Worm (Caenorhabditis elegans): ENCODE measurements around the gene bus-12.

Gene bus-12

ce11 chrIV:13253841-13254240 lies 2.1 kb upstream of the bus-12 start, which contains the start of gene ttr-45 (continued):
- TF ChIP-seq crh-2 (tag; optimal IDR thresholded peaks at IDR 0.05): peak; percentile 42

- TF ChIP-seq nhr-6 (tag; optimal IDR thresholded peaks at IDR 0.05) (no peak), ceh-16 (tag; optimal IDR thresholded peaks at IDR 0.05) (no peak), dmd-4 (tag; optimal IDR thresholded peaks at IDR 0.05) (no peak), ama-1 (optimal IDR thresholded peaks at IDR 0.05) (no peak), nhr-25 (tag; optimal IDR thresholded peaks at IDR 0.05) (no peak), ztf-4 (tag; optimal IDR thresholded peaks at IDR 0.05) (no peak), crh-2 (tag; optimal IDR thresholded peaks at IDR 0.05) (no peak), nhr-10 (tag; optimal IDR thresholded peaks at IDR 0.05) (no peak), lsy-2 (tag; optimal IDR thresholded peaks at IDR 0.05) (no peak), aly-2 (tag; optimal IDR thresholded peaks at IDR 0.05) (no peak), fos-1 (tag; optimal IDR thresholded peaks at IDR 0.05) (no peak), gmeb-1 (tag; optimal IDR thresholded peaks at IDR 0.05) (no peak), zag-1 (tag; optimal IDR thresholded peaks at IDR 0.05) (no peak), unc-62 (GFP tag; optimal IDR thresholded peaks at IDR 0.05) (no peak), ZK546.5 (tag; optimal IDR thresholded peaks at IDR 0.05) (no peak)
Measured at ce11 chrIV:13258872-13259271, 2.9 kb downstream of the bus-12 start, which contains the start of gene JC8.16. Gene JC8.16 (plus strand): TSS chrIV:13259172.

ce11 chrIV:13261778-13262177 lies 5.8 kb downstream of the bus-12 start:
- no peak for TF ChIP-seq ceh-82 (tag; optimal IDR thresholded peaks at IDR 0.05)

- TF ChIP-seq zag-1 (tag; optimal IDR thresholded peaks at IDR 0.05) (no peak), unc-39 (tag; optimal IDR thresholded peaks at IDR 0.05) (no peak), nhr-10 (tag; optimal IDR thresholded peaks at IDR 0.05) (no peak), ztf-1 (GFP tag; conservative IDR thresholded peaks at IDR 0.05) (no peak), crh-2 (tag; optimal IDR thresholded peaks at IDR 0.05) (no peak), mab-5 (tag; optimal IDR thresholded peaks at IDR 0.05) (no peak), ceh-82 (tag; optimal IDR thresholded peaks at IDR 0.05) (no peak), elt-1 (tag; optimal IDR thresholded peaks at IDR 0.05) (no peak), blmp-1 (tag; optimal IDR thresholded peaks at IDR 0.05; ENCODE audit: insufficient read depth) (no peak), sem-4 (tag; optimal IDR thresholded peaks at IDR 0.05) (no peak), nhr-21 (tag; optimal IDR thresholded peaks at IDR 0.05) (no peak), nhr-237 (tag; optimal IDR thresholded peaks at IDR 0.05) (no peak)
Measured at ce11 chrIV:13268385-13268784, 12.4 kb downstream of the bus-12 start.

ce11 chrIV:13272494-13272893 lies 16.5 kb downstream of the bus-12 start, which contains the start of gene unc-26:
Gene unc-26 (minus strand): TSS chrIV:13272516.
- TF ChIP-seq unc-62 (GFP tag; optimal IDR thresholded peaks at IDR 0.05) (no peak), blmp-1 (tag; optimal IDR thresholded peaks at IDR 0.05; ENCODE audit: insufficient read depth) (no peak), dmd-4 (tag; optimal IDR thresholded peaks at IDR 0.05) (no peak), sma-9 (GFP tag; optimal IDR thresholded peaks at IDR 0.05) (no peak), sma-9 (tag; optimal IDR thresholded peaks at IDR 0.05) (no peak), nhr-237 (tag; optimal IDR thresholded peaks at IDR 0.05) (no peak), Y55F3AM.14 (GFP tag; optimal IDR thresholded peaks at IDR 0.05) (no peak), aly-2 (tag; optimal IDR thresholded peaks at IDR 0.05) (no peak), nhr-10 (tag; optimal IDR thresholded peaks at IDR 0.05) (no peak), nhr-129 (tag; optimal IDR thresholded peaks at IDR 0.05) (peak; percentile 59), sem-4 (tag; optimal IDR thresholded peaks at IDR 0.05) (no peak), nhr-77 (tag; optimal IDR thresholded peaks at IDR 0.05) (no peak), zag-1 (tag; optimal IDR thresholded peaks at IDR 0.05) (peak; percentile 31), ztf-1 (GFP tag; conservative IDR thresholded peaks at IDR 0.05) (no peak), unc-55 (GFP tag; optimal IDR thresholded peaks at IDR 0.05) (peak; percentile 82), F13H6.1 (tag; optimal IDR thresholded peaks at IDR 0.05) (peak; percentile 10), nhr-12 (tag; optimal IDR thresholded peaks at IDR 0.05) (no peak), nhr-6 (tag; optimal IDR thresholded peaks at IDR 0.05) (no peak), nhr-21 (tag; optimal IDR thresholded peaks at IDR 0.05) (no peak), ztf-11 (tag; optimal IDR thresholded peaks at IDR 0.05) (no peak), lin-39 (tag; optimal IDR thresholded peaks at IDR 0.05) (no peak), lin-11 (tag; optimal IDR thresholded peaks at IDR 0.05) (no peak), skn-1 (tag; optimal IDR thresholded peaks at IDR 0.05) (no peak), lsy-2 (tag; optimal IDR thresholded peaks at IDR 0.05) (peak in 1 of 2 experiments; percentile 60), mdl-1 (tag; optimal IDR thresholded peaks at IDR 0.05) (no peak), fos-1 (tag; optimal IDR thresholded peaks at IDR 0.05) (no peak), mab-5 (tag; optimal IDR thresholded peaks at IDR 0.05) (peak; percentile 35), unc-39 (tag; optimal IDR thresholded peaks at IDR 0.05) (no peak), ztf-4 (tag; optimal IDR thresholded peaks at IDR 0.05) (no peak), C34F6.9 (tag; optimal IDR thresholded peaks at IDR 0.05) (peak; percentile 40), nhr-23 (tag; optimal IDR thresholded peaks at IDR 0.05) (no peak), ceh-82 (tag; optimal IDR thresholded peaks at IDR 0.05) (no peak), lin-13 (GFP tag; optimal IDR thresholded peaks at IDR 0.05) (no peak), sma-3 (GFP tag; optimal IDR thresholded peaks at IDR 0.05) (no peak), alr-1 (tag; optimal IDR thresholded peaks at IDR 0.05) (no peak), egl-27 (tag; optimal IDR thresholded peaks at IDR 0.05) (no peak)

Data from whole organism, L2 larva.